Fruit fly (Drosophila melanogaster): ENCODE data around the gene CG15742.

CG15742 gene

dm6 chrX:13247789-13248188 is 10.5 kb downstream of the CG15742 start:
- TF ChIP-seq pan (optimal IDR thresholded peaks at IDR 0.05) = no peak
- no peak for TF ChIP-seq EcR (GFP tag; optimal IDR thresholded peaks at IDR 0.05)
- TF ChIP-seq Dll (optimal IDR thresholded peaks at IDR 0.05) = no peak
- no peak for TF ChIP-seq psq (optimal IDR thresholded peaks at IDR 0.05)
- no peak for TF ChIP-seq CG8478 (optimal IDR thresholded peaks at IDR 0.05)
- TF ChIP-seq usp (GFP tag; optimal IDR thresholded peaks at IDR 0.05) = no peak

dm6 chrX:13245767-13246166 is 12.5 kb downstream of the CG15742 start:
- no peak for TF ChIP-seq Dll (optimal IDR thresholded peaks at IDR 0.05)
- no peak for TF ChIP-seq usp (GFP tag; optimal IDR thresholded peaks at IDR 0.05)
- TF ChIP-seq pan (optimal IDR thresholded peaks at IDR 0.05) = no peak
- TF ChIP-seq CG8478 (optimal IDR thresholded peaks at IDR 0.05) = no peak
- no peak for TF ChIP-seq psq (optimal IDR thresholded peaks at IDR 0.05)
- no peak for TF ChIP-seq EcR (GFP tag; optimal IDR thresholded peaks at IDR 0.05)

dm6 chrX:13244462-13244861 is 13.8 kb downstream of the CG15742 start:
- TF ChIP-seq usp (GFP tag; optimal IDR thresholded peaks at IDR 0.05) (no peak), EcR (GFP tag; optimal IDR thresholded peaks at IDR 0.05) (no peak), pan (optimal IDR thresholded peaks at IDR 0.05) (no peak), CG8478 (optimal IDR thresholded peaks at IDR 0.05) (no peak), psq (optimal IDR thresholded peaks at IDR 0.05) (no peak), Dll (optimal IDR thresholded peaks at IDR 0.05) (no peak)

dm6 chrX:13243726-13244323 is 14.5 kb downstream of the CG15742 start:
- TF ChIP-seq CG8478 (optimal IDR thresholded peaks at IDR 0.05) (no peak), usp (GFP tag; optimal IDR thresholded peaks at IDR 0.05) (no peak), Dll (optimal IDR thresholded peaks at IDR 0.05) (no peak), pan (optimal IDR thresholded peaks at IDR 0.05) (no peak), EcR (GFP tag; optimal IDR thresholded peaks at IDR 0.05) (no peak), psq (optimal IDR thresholded peaks at IDR 0.05) (no peak)

- TF ChIP-seq Dll (optimal IDR thresholded peaks at IDR 0.05) (no peak), EcR (GFP tag; optimal IDR thresholded peaks at IDR 0.05) (no peak), usp (GFP tag; optimal IDR thresholded peaks at IDR 0.05) (no peak), pan (optimal IDR thresholded peaks at IDR 0.05) (no peak), psq (optimal IDR thresholded peaks at IDR 0.05) (no peak), CG8478 (optimal IDR thresholded peaks at IDR 0.05) (no peak)
These were observed 17.5 kb downstream of the CG15742 start for dm6 chrX:13240812-13241211.

dm6 chrX:13238294-13238917 is 19.9 kb downstream of the CG15742 start:
- no peak for TF ChIP-seq usp (GFP tag; optimal IDR thresholded peaks at IDR 0.05)
- no peak for TF ChIP-seq EcR (GFP tag; optimal IDR thresholded peaks at IDR 0.05)
- no peak for TF ChIP-seq Dll (optimal IDR thresholded peaks at IDR 0.05)
- no peak for TF ChIP-seq CG8478 (optimal IDR thresholded peaks at IDR 0.05)
- no peak for TF ChIP-seq psq (optimal IDR thresholded peaks at IDR 0.05)
- TF ChIP-seq pan (optimal IDR thresholded peaks at IDR 0.05) = no peak

dm6 chrX:13236516-13237245 is 21.6 kb downstream of the CG15742 start, which contains the start of gene CG32639:
CG32639 (minus strand) TSS chrX:13236566.
- no peak for TF ChIP-seq EcR (GFP tag; optimal IDR thresholded peaks at IDR 0.05)
- TF ChIP-seq pan (optimal IDR thresholded peaks at IDR 0.05) = no peak
- no peak for TF ChIP-seq CG8478 (optimal IDR thresholded peaks at IDR 0.05)
- no peak for TF ChIP-seq usp (GFP tag; optimal IDR thresholded peaks at IDR 0.05)
- TF ChIP-seq psq (optimal IDR thresholded peaks at IDR 0.05) = no peak
- no peak for TF ChIP-seq Dll (optimal IDR thresholded peaks at IDR 0.05)

- TF ChIP-seq CG8478 (optimal IDR thresholded peaks at IDR 0.05) = no peak
- no peak for TF ChIP-seq psq (optimal IDR thresholded peaks at IDR 0.05)
- no peak for TF ChIP-seq EcR (GFP tag; optimal IDR thresholded peaks at IDR 0.05)
- TF ChIP-seq usp (GFP tag; optimal IDR thresholded peaks at IDR 0.05) = no peak
- no peak for TF ChIP-seq pan (optimal IDR thresholded peaks at IDR 0.05)
- TF ChIP-seq Dll (optimal IDR thresholded peaks at IDR 0.05) = no peak
These were observed 23.4 kb downstream of the CG15742 start for dm6 chrX:13234738-13235470.

dm6 chrX:13233811-13234737 is 24.2 kb downstream of the CG15742 start:
- TF ChIP-seq pan (optimal IDR thresholded peaks at IDR 0.05) (no peak), CG8478 (optimal IDR thresholded peaks at IDR 0.05) (no peak), Dll (optimal IDR thresholded peaks at IDR 0.05) (no peak), usp (GFP tag; optimal IDR thresholded peaks at IDR 0.05) (no peak), psq (optimal IDR thresholded peaks at IDR 0.05) (no peak)

- TF ChIP-seq usp (GFP tag; optimal IDR thresholded peaks at IDR 0.05) = no peak
- no peak for TF ChIP-seq pan (optimal IDR thresholded peaks at IDR 0.05)
- TF ChIP-seq psq (optimal IDR thresholded peaks at IDR 0.05) = no peak
- TF ChIP-seq CG8478 (optimal IDR thresholded peaks at IDR 0.05) = no peak
- TF ChIP-seq EcR (GFP tag; optimal IDR thresholded peaks at IDR 0.05) = no peak
These were observed 25.7 kb downstream of the CG15742 start for dm6 chrX:13232406-13233195.

Measured in whole organism.